Worm (Caenorhabditis elegans) whole organism, L2 larva: ENCODE data around the gene Y46G5A.23.

Experiments
- C34F6.9 ChIP-seq: fragments of 150-350 bp; optimal IDR thresholded peaks from 2 replicates; lab custom pipeline; 2014; ENCODE audit warnings: missing biosample characterization, missing genetic modification characterization
- F13H6.1 ChIP-seq: sonication (generic microtip); optimal IDR thresholded peaks from 2 replicates; lab custom pipeline; 2016; ENCODE audit warnings: missing genetic modification characterization, missing compliant biosample characterization
- R02D3.7 ChIP-seq: fragments of 150-350 bp; optimal IDR thresholded peaks from 2 replicates; lab custom pipeline; 2014; ENCODE audit warnings: missing biosample characterization, missing genetic modification characterization
- alr-1 ChIP-seq: fragments of 150-350 bp; optimal IDR thresholded peaks from 2 replicates; lab custom pipeline; 2014; ENCODE audit warnings: missing biosample characterization, missing genetic modification characterization
- ama-1 ChIP-seq: fragments of 150-350 bp; optimal IDR thresholded peaks from 2 replicates; lab custom pipeline; 2018; ENCODE audit warnings: inconsistent platforms
- blmp-1 ChIP-seq: sonication (generic microtip); optimal IDR thresholded peaks from 2 replicates; lab custom pipeline; 2017; ENCODE audit warnings: missing genetic modification characterization, mild to moderate bottlenecking, missing compliant biosample characterization, antibody characterized with exemption, moderate library complexity; ENCODE audit not compliant: insufficient read depth
- ceh-16 ChIP-seq: fragments of 150-350 bp; optimal IDR thresholded peaks from 2 replicates; lab custom pipeline; 2014; ENCODE audit warnings: missing biosample characterization, missing genetic modification characterization
- ceh-82 ChIP-seq: fragments of 150-350 bp; optimal IDR thresholded peaks from 2 replicates; lab custom pipeline; 2014; ENCODE audit warnings: missing biosample characterization, missing genetic modification characterization
- crh-2 ChIP-seq: sonication (generic microtip); optimal IDR thresholded peaks from 2 replicates; lab custom pipeline; 2017; ENCODE audit warnings: missing biosample characterization, missing genetic modification characterization
- egl-27 ChIP-seq: sonication (generic microtip); optimal IDR thresholded peaks from 3 replicates; lab custom pipeline; 2017; ENCODE audit warnings: missing biosample characterization, missing genetic modification reagents, missing genetic modification characterization
- elt-1 ChIP-seq: fragments of 150-350 bp; optimal IDR thresholded peaks from 2 replicates; lab custom pipeline; 2014; ENCODE audit warnings: missing biosample characterization, missing genetic modification characterization
- fos-1 ChIP-seq: fragments of 150-350 bp; optimal IDR thresholded peaks from 2 replicates; lab custom pipeline; 2014; ENCODE audit warnings: missing biosample characterization, missing genetic modification characterization
- gmeb-1 ChIP-seq: fragments of 150-350 bp; optimal IDR thresholded peaks from 2 replicates; lab custom pipeline; 2014; ENCODE audit warnings: missing biosample characterization, missing genetic modification characterization
- lin-11 ChIP-seq: fragments of 150-350 bp; sonication (generic microtip); optimal IDR thresholded peaks from 2 replicates; lab custom pipeline; 2014; ENCODE audit warnings: missing biosample characterization, missing genetic modification characterization, inconsistent platforms, mixed read lengths
- lin-13 ChIP-seq: fragments of 150-350 bp; optimal IDR thresholded peaks from 2 replicates; lab custom pipeline; 2014; ENCODE audit warnings: missing biosample characterization, missing genetic modification reagents, missing genetic modification characterization
- lin-39 ChIP-seq: fragments of 150-350 bp; optimal IDR thresholded peaks from 2 replicates; lab custom pipeline; 2014; ENCODE audit warnings: missing biosample characterization, missing genetic modification reagents, missing genetic modification characterization
- lsy-2 ChIP-seq, 2 experiments: fragments of 150-350 bp in 1 of 2; sonication (generic microtip) in 1 of 2; optimal IDR thresholded peaks; 2 replicates each; lab custom pipeline; 2014 to 2017; ENCODE audit warnings: missing biosample characterization in 2 of 2, missing genetic modification characterization in 2 of 2
- mab-5 ChIP-seq: fragments of 150-350 bp; optimal IDR thresholded peaks from 2 replicates; lab custom pipeline; 2014; ENCODE audit warnings: missing biosample characterization, missing genetic modification characterization
- nhr-10 ChIP-seq: sonication (generic microtip); optimal IDR thresholded peaks from 2 replicates; lab custom pipeline; 2017; ENCODE audit warnings: missing biosample characterization, missing genetic modification characterization
- nhr-11 ChIP-seq: fragments of 150-350 bp; optimal IDR thresholded peaks from 2 replicates; lab custom pipeline; 2014; ENCODE audit warnings: missing biosample characterization, missing genetic modification characterization
- nhr-12 ChIP-seq: fragments of 150-350 bp; optimal IDR thresholded peaks from 2 replicates; lab custom pipeline; 2014; ENCODE audit warnings: missing biosample characterization, missing genetic modification characterization
- nhr-129 ChIP-seq: fragments of 150-350 bp; optimal IDR thresholded peaks from 2 replicates; lab custom pipeline; 2014; ENCODE audit warnings: missing biosample characterization, missing genetic modification characterization
- nhr-21 ChIP-seq: fragments of 150-350 bp; optimal IDR thresholded peaks from 2 replicates; lab custom pipeline; 2014; ENCODE audit warnings: missing biosample characterization, missing genetic modification characterization
- nhr-237 ChIP-seq: fragments of 150-350 bp; optimal IDR thresholded peaks from 2 replicates; lab custom pipeline; 2014; ENCODE audit warnings: missing biosample characterization, missing genetic modification characterization
- nhr-6 ChIP-seq: fragments of 150-350 bp; optimal IDR thresholded peaks from 2 replicates; lab custom pipeline; 2014; ENCODE audit warnings: missing biosample characterization, missing genetic modification characterization
- nhr-77 ChIP-seq: fragments of 150-350 bp; optimal IDR thresholded peaks from 2 replicates; lab custom pipeline; 2014; ENCODE audit warnings: missing biosample characterization, missing genetic modification characterization
- peb-1 ChIP-seq: fragments of 150-350 bp; optimal IDR thresholded peaks from 2 replicates; lab custom pipeline; 2014; ENCODE audit warnings: missing biosample characterization, missing genetic modification characterization
- sem-4 ChIP-seq: fragments of 150-350 bp; optimal IDR thresholded peaks from 2 replicates; lab custom pipeline; 2014; ENCODE audit warnings: missing biosample characterization, missing genetic modification reagents, missing genetic modification characterization
- skn-1 ChIP-seq: sonication (generic microtip); optimal IDR thresholded peaks from 2 replicates; lab custom pipeline; 2017; ENCODE audit warnings: missing biosample characterization, missing genetic modification characterization
- sma-3 ChIP-seq: sonication (generic microtip); optimal IDR thresholded peaks from 2 replicates; lab custom pipeline; 2016; ENCODE audit warnings: missing genetic modification reagents, missing genetic modification characterization, missing compliant biosample characterization
- snpc-4 ChIP-seq: fragments of 150-350 bp; optimal IDR thresholded peaks from 2 replicates; lab custom pipeline; 2014; ENCODE audit warnings: missing biosample characterization, missing genetic modification characterization
- unc-39 ChIP-seq: fragments of 150-350 bp; optimal IDR thresholded peaks from 2 replicates; lab custom pipeline; 2014; ENCODE audit warnings: missing biosample characterization, missing genetic modification characterization
- unc-55 ChIP-seq: fragments of 150-350 bp; sonication (generic microtip); optimal IDR thresholded peaks from 3 replicates; lab custom pipeline; 2014; ENCODE audit warnings: missing biosample characterization, missing genetic modification reagents, missing genetic modification characterization
- zag-1 ChIP-seq: fragments of 150-350 bp; optimal IDR thresholded peaks from 2 replicates; lab custom pipeline; 2014; ENCODE audit warnings: missing biosample characterization, missing genetic modification characterization
- ztf-1 ChIP-seq: fragments of 200-800 bp; sonication (Bioruptor generic); conservative IDR thresholded peaks from 2 replicates; pipeline ENCODE4 v1.3.6; 2022; ENCODE audit warnings: missing genetic modification characterization, missing compliant biosample characterization
- ztf-4 ChIP-seq: fragments of 150-350 bp; optimal IDR thresholded peaks from 2 replicates; lab custom pipeline; 2014; ENCODE audit warnings: missing biosample characterization, missing genetic modification characterization

The Y46G5A.23 gene

DNA sequence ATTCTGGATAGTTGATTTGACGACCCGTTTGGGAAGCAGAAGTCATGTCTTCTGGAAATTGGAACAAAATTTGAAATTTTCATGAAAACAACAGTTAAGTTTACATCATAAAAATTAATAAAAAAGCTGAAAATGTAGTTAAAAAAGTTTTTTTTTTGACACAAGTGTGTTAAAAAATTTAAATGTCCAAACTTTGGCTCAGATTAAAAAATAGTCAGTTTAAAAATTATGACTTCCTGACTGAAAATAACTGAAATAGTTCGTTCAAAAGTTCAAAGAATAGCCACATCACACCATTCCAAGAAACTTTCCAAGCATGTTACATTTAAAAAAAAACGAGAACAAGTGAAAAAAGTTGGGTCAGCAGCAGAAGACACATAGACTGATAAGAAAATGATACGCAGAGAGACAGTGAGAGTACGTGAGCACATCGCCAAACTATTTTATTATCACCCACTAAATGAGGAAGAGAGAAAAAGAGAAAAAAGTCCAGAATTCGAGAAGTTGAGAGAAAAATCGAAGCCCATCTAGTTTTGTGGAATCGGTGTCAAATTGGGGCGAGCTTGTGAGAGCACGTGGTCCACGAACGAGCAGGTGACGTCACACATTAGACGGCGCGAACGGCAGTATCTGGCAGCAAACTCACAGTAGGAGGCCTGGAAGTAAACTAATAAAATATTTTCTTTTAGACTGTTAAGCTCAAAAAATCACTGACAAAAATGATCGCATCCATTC is 12.2 kb downstream of the Y46G5A.23 start, which contains the start of gene acl-7:
Gene acl-7 (minus strand): TSS at position 51 of the 735 bp plus-strand sequence.
- TF ChIP-seq fos-1 (tag; lab: Kevin White, UChicago) = peak; percentile 54
- TF ChIP-seq ama-1 = no peak
- no peak for TF ChIP-seq nhr-21 (tag; lab: Kevin White, UChicago)

DNA sequence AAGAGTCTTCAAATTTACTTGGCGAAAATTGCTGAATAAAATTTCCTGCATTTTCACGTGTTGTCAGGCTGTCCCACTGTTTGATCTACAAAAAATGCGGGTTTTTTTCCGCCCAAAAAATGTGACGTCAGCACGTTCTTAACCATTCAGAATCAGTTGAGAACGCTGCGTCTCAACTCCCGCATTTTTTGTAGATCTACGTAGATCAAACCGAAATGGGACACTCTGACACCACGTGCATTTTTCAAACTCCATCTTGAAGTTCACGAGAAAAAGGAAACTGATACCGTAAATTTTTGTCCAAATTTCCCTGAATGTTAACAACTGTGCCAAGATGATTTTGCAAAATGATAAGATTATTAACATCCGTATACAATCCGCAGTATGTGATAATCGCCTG is 15.5 kb downstream of the Y46G5A.23 start:
- no peak for TF ChIP-seq lin-11
- no peak for TF ChIP-seq nhr-77
- no peak for TF ChIP-seq ztf-1 (GFP tag; lab: Robert Waterston, UW)
- TF ChIP-seq unc-39 (tag; lab: Kevin White, UChicago) = no peak
- TF ChIP-seq snpc-4 (tag; lab: Kevin White, UChicago) = no peak
- TF ChIP-seq crh-2 (tag; lab: Kevin White, UChicago) = no peak
- no peak for TF ChIP-seq zag-1 (tag; lab: Kevin White, UChicago)
- TF ChIP-seq lin-13 (GFP tag; lab: Kevin White, UChicago) = no peak
- no peak for TF ChIP-seq alr-1 (tag; lab: Kevin White, UChicago)
- TF ChIP-seq lin-39 = no peak
- TF ChIP-seq fos-1 (tag; lab: Kevin White, UChicago) = no peak
- TF ChIP-seq skn-1 = no peak
- no peak for TF ChIP-seq nhr-21 (tag; lab: Kevin White, UChicago)
- TF ChIP-seq F13H6.1 (tag; lab: Kevin White, UChicago) = no peak

DNA sequence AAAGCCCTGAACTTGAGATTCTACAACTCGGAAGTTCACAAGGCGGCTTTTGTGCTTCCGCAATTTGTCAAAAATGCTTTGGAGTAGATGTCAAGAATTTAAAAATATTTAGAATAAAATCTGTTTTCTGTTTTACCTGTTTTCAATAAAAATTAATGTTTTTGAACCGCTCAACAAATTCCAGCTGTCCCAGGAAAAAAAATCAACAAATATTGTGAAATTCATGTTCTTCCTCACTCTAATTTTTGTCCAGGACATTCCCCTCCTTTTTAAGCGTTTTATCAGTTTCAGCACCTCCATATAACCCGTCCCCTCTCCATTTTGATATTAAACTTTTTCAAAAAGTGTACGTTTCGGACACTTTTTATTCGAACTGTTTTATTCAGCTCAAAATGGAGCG is 18.1 kb downstream of the Y46G5A.23 start, which contains the start of gene Y46G5A.20:
Gene Y46G5A.20 (plus strand): TSS at position 301 of the 400 bp plus-strand sequence.
- TF ChIP-seq ceh-82 (tag; lab: Kevin White, UChicago) (no peak), R02D3.7 (tag; lab: Kevin White, UChicago) (no peak), mab-5 (tag; lab: Kevin White, UChicago) (no peak), fos-1 (tag; lab: Kevin White, UChicago) (peak; percentile 5), sma-3 (GFP tag; lab: Kevin White, UChicago) (no peak)

DNA sequence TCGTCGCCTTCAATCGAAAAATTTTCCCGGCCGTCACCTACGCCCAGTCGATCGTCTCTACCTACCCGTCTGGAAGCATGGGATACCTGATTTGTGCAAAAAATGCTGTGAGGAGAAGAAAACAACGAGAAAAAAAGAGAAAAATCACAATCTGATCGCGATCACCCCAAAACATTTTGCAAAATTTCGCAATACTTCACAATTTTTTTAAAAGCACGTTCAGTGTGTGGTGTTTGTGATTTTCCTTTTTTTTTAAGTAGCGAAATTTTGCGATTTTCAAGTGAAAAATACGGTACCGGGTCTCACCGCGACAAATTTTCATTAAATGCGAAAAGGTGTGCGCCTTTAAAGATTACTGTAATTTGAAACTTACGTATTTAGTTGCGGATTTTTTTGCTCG is 19.0 kb downstream of the Y46G5A.23 start:
- no peak for TF ChIP-seq zag-1 (tag; lab: Kevin White, UChicago)
- peak; percentile 72 for TF ChIP-seq nhr-129 (tag; lab: Kevin White, UChicago)

DNA sequence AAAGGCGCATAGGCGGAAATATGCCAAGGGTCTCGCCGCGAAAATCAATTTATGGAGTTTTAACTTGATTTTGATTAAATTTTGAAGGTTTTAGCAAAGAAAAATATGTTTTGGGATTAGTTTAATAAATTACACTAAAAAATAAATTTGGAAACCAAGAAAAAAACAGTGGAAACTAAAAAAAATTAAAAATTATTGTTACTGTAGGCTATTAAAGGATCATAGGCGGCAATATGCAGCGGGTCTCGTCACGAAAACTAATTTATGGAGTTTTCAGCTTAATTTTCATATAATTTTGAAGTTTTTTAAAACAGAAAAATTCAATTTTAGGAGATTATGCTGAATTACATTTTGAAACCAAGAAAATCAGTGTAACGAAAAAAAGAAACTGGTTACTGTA is 20.0 kb downstream of the Y46G5A.23 start:
- no peak for TF ChIP-seq zag-1 (tag; lab: Kevin White, UChicago)
- no peak for TF ChIP-seq nhr-10 (tag; lab: Kevin White, UChicago)

DNA sequence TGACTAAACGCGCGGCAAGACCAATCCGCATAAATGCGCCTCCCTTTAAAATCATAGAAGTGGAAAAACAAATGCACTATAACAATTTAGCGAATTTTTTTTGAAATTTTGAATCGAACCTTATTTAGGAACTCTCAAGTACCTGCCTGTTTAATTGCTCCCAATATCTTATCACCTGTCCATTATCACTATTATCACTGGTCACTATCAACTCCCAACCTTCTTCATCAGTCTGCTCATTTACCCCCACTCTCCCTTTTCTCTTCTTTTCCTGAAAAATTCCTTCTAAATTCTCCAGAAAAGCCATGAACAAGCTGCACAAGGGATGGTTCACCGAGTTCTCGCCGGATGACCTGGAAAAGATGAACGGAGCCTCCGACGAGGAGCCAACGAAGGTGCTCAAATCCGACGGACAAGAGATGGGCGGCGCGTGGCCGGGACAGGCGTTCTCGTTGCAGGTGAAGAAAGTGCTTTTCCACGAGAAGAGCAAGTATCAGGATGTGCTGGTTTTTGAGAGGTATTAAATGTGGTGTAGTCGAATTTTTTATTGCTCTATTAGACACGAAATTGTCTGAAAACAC is 22.1 kb downstream of the Y46G5A.23 start, which contains the start of gene spds-1:
Gene spds-1 (plus strand): TSS at position 298 of the 581 bp plus-strand sequence.
- TF ChIP-seq fos-1 (tag; lab: Kevin White, UChicago) (peak; percentile 36), ztf-4 (tag; lab: Kevin White, UChicago) (no peak)

DNA sequence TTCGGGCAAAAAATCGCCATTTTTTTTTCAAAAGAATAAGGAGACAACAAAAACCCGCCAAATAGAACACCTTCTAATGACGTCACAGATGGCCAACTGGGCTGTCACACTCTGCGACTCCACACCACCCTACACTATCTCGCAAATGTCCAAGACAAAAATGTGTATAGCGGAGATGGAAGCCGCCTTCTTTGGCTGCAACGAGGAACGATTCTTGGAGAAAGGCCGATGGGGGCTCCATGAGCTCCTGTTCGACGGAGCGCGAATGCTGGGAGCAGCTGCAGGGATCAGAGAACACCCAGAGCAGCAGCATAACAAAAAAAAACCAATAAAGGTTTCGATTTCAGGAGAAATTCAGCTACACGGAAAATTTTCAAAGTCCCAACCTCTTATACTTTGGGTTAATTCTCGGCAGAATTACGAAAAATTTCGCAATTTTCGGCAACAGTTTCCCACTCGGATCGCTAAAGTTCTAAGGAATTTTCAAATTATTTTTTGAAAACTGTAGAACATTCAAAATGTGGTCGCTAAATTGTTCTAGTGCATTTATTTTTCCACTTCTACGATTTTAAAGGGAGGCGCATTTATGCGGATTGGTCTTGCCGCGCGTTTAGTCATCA is 22.9 kb downstream of the Y46G5A.23 start:
- TF ChIP-seq nhr-21 (tag; lab: Kevin White, UChicago) = no peak
- TF ChIP-seq egl-27 (tag; lab: Kevin White, UChicago) = peak; percentile 9
- peak; percentile 2 for TF ChIP-seq zag-1 (tag; lab: Kevin White, UChicago)
- TF ChIP-seq nhr-129 (tag; lab: Kevin White, UChicago) = peak; percentile 54
- TF ChIP-seq lin-39 = no peak
- TF ChIP-seq nhr-11 (tag; lab: Kevin White, UChicago) = no peak
- no peak for TF ChIP-seq ztf-1 (GFP tag; lab: Robert Waterston, UW)
- no peak for TF ChIP-seq R02D3.7 (tag; lab: Kevin White, UChicago)
- TF ChIP-seq blmp-1 = no peak
- TF ChIP-seq F13H6.1 (tag; lab: Kevin White, UChicago) = peak; percentile 35
- no peak for TF ChIP-seq nhr-12 (tag; lab: Kevin White, UChicago)
- no peak for TF ChIP-seq unc-39 (tag; lab: Kevin White, UChicago)
- peak; percentile 31 for TF ChIP-seq lin-13 (GFP tag; lab: Kevin White, UChicago)
- peak; percentile 76 for TF ChIP-seq unc-55 (GFP tag; lab: Kevin White, UChicago)
- TF ChIP-seq lin-11 = peak; percentile 45
- TF ChIP-seq ceh-16 (tag; lab: Kevin White, UChicago) = no peak
- TF ChIP-seq peb-1 (tag; lab: Kevin White, UChicago) = no peak
- peak; percentile 23 to 60 for TF ChIP-seq lsy-2 (tag; optimal IDR thresholded peaks at IDR 0.05; lab: Kevin White, UChicago)
- no peak for TF ChIP-seq nhr-6
- peak; percentile 58 for TF ChIP-seq C34F6.9 (tag; lab: Kevin White, UChicago)
- TF ChIP-seq gmeb-1 (tag; lab: Kevin White, UChicago) = no peak
- TF ChIP-seq nhr-10 (tag; lab: Kevin White, UChicago) = no peak
- no peak for TF ChIP-seq sem-4
- no peak for TF ChIP-seq nhr-237 (tag; lab: Kevin White, UChicago)
- TF ChIP-seq ama-1 = no peak
- TF ChIP-seq elt-1 (tag; lab: Kevin White, UChicago) = no peak
- TF ChIP-seq fos-1 (tag; lab: Kevin White, UChicago) = peak; percentile 11
- peak; percentile 13 for TF ChIP-seq crh-2 (tag; lab: Kevin White, UChicago)
